Worm (Caenorhabditis elegans): ENCODE measurements around the gene bath-33.

Gene bath-33

DNA sequence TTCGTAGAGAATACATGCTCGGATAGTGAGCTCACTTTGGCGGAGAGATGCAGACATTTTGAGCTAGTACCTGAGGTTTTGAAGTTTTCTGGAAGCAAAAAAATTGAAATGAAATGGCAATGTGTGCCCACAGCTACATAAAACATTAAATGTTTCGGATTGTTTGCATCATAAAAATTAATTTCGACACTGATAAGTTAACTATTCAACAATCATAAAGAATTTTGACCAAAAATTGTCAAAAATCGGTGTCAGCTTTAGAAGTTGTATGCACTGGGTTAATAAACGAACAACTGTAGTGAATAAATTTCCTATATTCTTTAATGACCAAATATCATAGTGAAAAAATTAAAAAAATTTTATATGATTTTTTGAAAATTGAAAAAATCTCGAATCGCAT is 13.0 kb upstream of the bath-33 start, which contains the start of gene fbxa-166:
fbxa-166 (minus strand) TSS at position 101 of the 400 bp plus-strand sequence.
- TF ChIP-seq aha-1 (tag) (peak; percentile 45), nhr-41 (GFP tag; IDR thresholded peaks at IDR 0.05) (no peak)

DNA sequence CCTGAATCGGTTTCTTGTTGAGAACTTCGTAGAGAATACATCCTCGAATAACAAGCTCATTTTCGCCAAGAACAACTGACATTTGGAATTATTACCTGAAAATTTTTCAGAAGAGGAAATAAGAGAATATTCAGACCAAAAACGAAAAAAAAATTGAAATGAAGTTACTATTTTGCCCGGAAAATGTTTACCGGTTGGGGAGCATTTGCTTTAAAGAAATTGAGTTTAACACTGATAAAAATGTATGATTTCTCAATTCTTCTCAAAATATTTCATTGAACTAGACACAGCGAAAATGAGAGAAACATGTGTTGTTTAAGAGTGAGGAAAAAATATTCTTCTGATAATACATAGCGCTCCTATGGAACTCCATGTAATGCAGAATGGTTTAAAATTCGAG is 10.4 kb upstream of the bath-33 start, which contains the start of gene fbxa-165:
fbxa-165 (minus strand) TSS at position 101 of the 400 bp plus-strand sequence.
- TF ChIP-seq unc-62 (GFP tag; optimal IDR thresholded peaks at IDR 0.05 in 1 of 2) (peak in 1 of 2 experiments; percentile 36), unc-62 (tag; optimal IDR thresholded peaks at IDR 0.05) (no peak), Y48G9A.11 (GFP tag; IDR thresholded peaks at IDR 0.05) (no peak)

DNA sequence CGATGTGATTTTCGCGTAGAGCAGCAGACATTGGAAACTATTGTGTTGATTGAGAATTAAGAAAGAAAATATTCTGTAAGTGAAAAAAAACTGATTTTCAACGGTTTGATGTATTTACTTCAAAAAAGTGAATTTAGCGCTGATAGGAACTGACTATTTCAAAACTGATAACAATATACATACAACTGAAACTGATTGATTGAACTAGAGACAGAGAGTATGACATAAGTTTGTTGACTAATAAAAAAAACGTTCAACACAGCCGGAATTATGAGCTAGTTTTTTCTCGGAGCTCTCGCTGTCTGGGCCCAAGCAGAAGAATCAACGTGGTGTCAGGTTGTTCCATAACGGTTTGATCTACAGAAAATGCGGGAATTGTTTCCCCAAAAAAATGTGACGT is 8.0 kb upstream of the bath-33 start, which contains the start of gene fbxa-164:
fbxa-164 (minus strand) TSS at position 101 of the 400 bp plus-strand sequence.
- TF ChIP-seq daf-19 (GFP tag; conservative IDR thresholded peaks at IDR 0.05) (no peak), nhr-48 (tag; optimal IDR thresholded peaks at IDR 0.05) (no peak), daf-16 (GFP tag; optimal IDR thresholded peaks at IDR 0.05) (no peak), daf-16 (tag; optimal IDR thresholded peaks at IDR 0.05) (peak; percentile 73), hif-1 (tag; optimal IDR thresholded peaks at IDR 0.05) (no peak), nhr-28 (tag; optimal IDR thresholded peaks at IDR 0.05) (peak; percentile 13), ceh-32 (tag; optimal IDR thresholded peaks at IDR 0.05; ENCODE audit: poor library complexity) (no peak), spr-3 (GFP tag; optimal IDR thresholded peaks at IDR 0.05) (no peak), zip-11 (GFP tag; IDR thresholded peaks at IDR 0.05) (no peak), aha-1 (tag) (no peak), dve-1 (tag; optimal IDR thresholded peaks at IDR 0.05; ENCODE audit: insufficient read depth) (no peak), arid-1 (GFP tag; conservative IDR thresholded peaks at IDR 0.05) (no peak), zfp-3 (GFP tag; conservative IDR thresholded peaks at IDR 0.05) (no peak)

DNA sequence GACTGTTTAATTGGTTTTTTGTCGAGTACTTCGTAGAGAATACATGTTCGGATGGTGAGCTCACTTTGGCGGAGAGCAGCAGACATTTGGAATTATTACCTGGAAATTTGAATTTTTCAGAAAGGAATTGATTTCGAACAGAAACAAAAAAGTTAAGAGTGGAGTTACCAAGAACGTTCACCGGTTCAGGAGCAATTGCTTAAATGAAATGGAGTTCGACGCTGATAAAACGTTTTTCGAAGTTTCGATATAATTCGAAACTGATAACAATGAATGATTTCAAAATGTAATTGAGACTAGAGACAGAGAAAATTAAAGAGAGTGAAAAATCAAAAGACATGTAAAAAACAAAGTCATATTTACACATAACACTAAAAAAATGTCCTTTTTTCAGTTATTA is 4.7 kb upstream of the bath-33 start, which contains the start of gene fbxa-163:
fbxa-163 (minus strand) TSS at position 101 of the 400 bp plus-strand sequence.
- TF ChIP-seq jun-1 (tag; optimal IDR thresholded peaks at IDR 0.05), result no peak
- TF ChIP-seq unc-62 (GFP tag; optimal IDR thresholded peaks at IDR 0.05 in 1 of 2), result peak in 1 of 2 experiments; percentile 28
- no peak for TF ChIP-seq unc-62 (tag; optimal IDR thresholded peaks at IDR 0.05)
- no peak for TF ChIP-seq gei-8 (GFP tag; optimal IDR thresholded peaks at IDR 0.05)
- no peak for TF ChIP-seq mdl-1 (tag; optimal IDR thresholded peaks at IDR 0.05)
- TF ChIP-seq lir-3 (tag; optimal IDR thresholded peaks at IDR 0.05), result no peak
- TF ChIP-seq mdt-29 (GFP tag; IDR thresholded peaks at IDR 0.05), result no peak
- TF ChIP-seq pqm-1 (tag; optimal IDR thresholded peaks at IDR 0.05), result peak; percentile 41
- no peak for TF ChIP-seq daf-16 (GFP tag; optimal IDR thresholded peaks at IDR 0.05)
- TF ChIP-seq daf-16 (tag; optimal IDR thresholded peaks at IDR 0.05), result peak; percentile 19
- no peak for TF ChIP-seq zag-1 (tag; optimal IDR thresholded peaks at IDR 0.05)
- TF ChIP-seq F37D6.2 (tag; optimal IDR thresholded peaks at IDR 0.05), result no peak
- TF ChIP-seq nhr-28 (tag; optimal IDR thresholded peaks at IDR 0.05), result peak; percentile 13

ce11 chrII:1608915-1609314 is 2.9 kb upstream of the bath-33 start:
- TF ChIP-seq ceh-82 (tag; optimal IDR thresholded peaks at IDR 0.05) (no peak), zfp-3 (GFP tag; conservative IDR thresholded peaks at IDR 0.05) (no peak), nhr-48 (tag; optimal IDR thresholded peaks at IDR 0.05) (no peak), gei-8 (GFP tag; optimal IDR thresholded peaks at IDR 0.05) (no peak), tra-1 (GFP tag; IDR thresholded peaks at IDR 0.05) (no peak), attf-4 (tag; optimal IDR thresholded peaks at IDR 0.05) (no peak), cey-2 (tag; optimal IDR thresholded peaks at IDR 0.05; ENCODE audit: borderline replicate concordance, insufficient read depth) (no peak), madf-9 (GFP tag; conservative IDR thresholded peaks at IDR 0.05) (no peak), T26A8.4 (GFP tag; IDR thresholded peaks at IDR 0.05) (no peak), ama-1 (optimal IDR thresholded peaks at IDR 0.05) (no peak), zip-2 (tag; optimal IDR thresholded peaks at IDR 0.05) (no peak), dmd-8 (GFP tag; IDR thresholded peaks at IDR 0.05) (no peak), mxl-3 (GFP tag; optimal IDR thresholded peaks at IDR 0.05) (peak; percentile 31), hlh-11 (tag; optimal IDR thresholded peaks at IDR 0.05) (peak; percentile 56), nhr-28 (tag; optimal IDR thresholded peaks at IDR 0.05) (peak; percentile 59), F10B5.3 (tag; optimal IDR thresholded peaks at IDR 0.05) (no peak), zip-11 (GFP tag; IDR thresholded peaks at IDR 0.05) (no peak), arid-1 (GFP tag; conservative IDR thresholded peaks at IDR 0.05) (no peak), dve-1 (tag; optimal IDR thresholded peaks at IDR 0.05; ENCODE audit: insufficient read depth) (no peak), daf-16 (GFP tag; optimal IDR thresholded peaks at IDR 0.05) (no peak), daf-16 (tag; optimal IDR thresholded peaks at IDR 0.05) (peak; percentile 85), unc-130 (GFP tag; optimal IDR thresholded peaks at IDR 0.05) (no peak), spr-1 (tag; optimal IDR thresholded peaks at IDR 0.05) (no peak), nhr-76 (tag; optimal IDR thresholded peaks at IDR 0.05) (no peak), unc-39 (tag; optimal IDR thresholded peaks at IDR 0.05) (no peak), ceh-62 (tag; optimal IDR thresholded peaks at IDR 0.05) (no peak), hmg-1.1 (GFP tag; IDR thresholded peaks at IDR 0.05) (no peak)

All from whole organism, L4 larva.